Worm (Caenorhabditis elegans) whole organism, young adult: ENCODE measurements around the gene srd-8.

Experiments used
- B0336.3 ChIP-seq: fragments of 200-800 bp; sonication (Bioruptor generic); IDR thresholded peaks from 2 replicates; pipeline ENCODE4 v1.3.6; 2022; ENCODE audit warnings: missing genetic modification characterization, missing compliant biosample characterization
- C06A6.2 ChIP-seq: fragments of 200-800 bp; sonication (Bioruptor generic); conservative IDR thresholded peaks from 2 replicates; pipeline ENCODE4 v1.3.6; 2022; ENCODE audit warnings: missing genetic modification characterization, missing compliant biosample characterization
- D2030.7 ChIP-seq: fragments of 200-800 bp; sonication (Bioruptor generic); IDR thresholded peaks from 2 replicates; pipeline ENCODE4 v1.3.6; 2022; ENCODE audit warnings: missing genetic modification reagents, missing genetic modification characterization, missing compliant biosample characterization
- F10E7.11 ChIP-seq: sonication (generic microtip); optimal IDR thresholded peaks from 2 replicates; lab custom pipeline; 2017; ENCODE audit warnings: mild to moderate bottlenecking, missing genetic modification characterization, moderate library complexity, missing compliant biosample characterization
- K11D2.4 ChIP-seq: fragments of 200-800 bp; sonication (Bioruptor generic); IDR thresholded peaks from 2 replicates; pipeline ENCODE4 v1.3.6; 2022; ENCODE audit warnings: missing genetic modification reagents, missing genetic modification characterization, missing compliant biosample characterization
- K12H6.12 ChIP-seq: fragments of 200-800 bp; sonication (Bioruptor generic); optimal IDR thresholded peaks from 2 replicates; lab custom pipeline; 2018; ENCODE audit warnings: mild to moderate bottlenecking, missing genetic modification characterization, missing compliant biosample characterization
- T07F8.4 ChIP-seq: sonication (generic microtip); optimal IDR thresholded peaks from 2 replicates; lab custom pipeline; 2016; ENCODE audit warnings: mild to moderate bottlenecking, missing genetic modification characterization, moderate library complexity, missing compliant biosample characterization
- T26A5.8 ChIP-seq: sonication (generic microtip); optimal IDR thresholded peaks from 2 replicates; lab custom pipeline; 2016; ENCODE audit warnings: missing genetic modification characterization, missing compliant biosample characterization
- Y53G8AR.9 ChIP-seq: fragments of 200-800 bp; sonication (Bioruptor generic); conservative IDR thresholded peaks from 2 replicates; pipeline ENCODE4 v1.3.6; 2022; ENCODE audit warnings: missing genetic modification reagents, missing genetic modification characterization, missing compliant biosample characterization
- ZK185.1 ChIP-seq: sonication (generic microtip); optimal IDR thresholded peaks from 2 replicates; lab custom pipeline; 2016; ENCODE audit warnings: mild to moderate bottlenecking, missing genetic modification characterization, missing compliant biosample characterization; ENCODE audit not compliant: poor library complexity, severe bottlenecking
- attf-3 ChIP-seq: fragments of 200-800 bp; sonication (Bioruptor generic); conservative IDR thresholded peaks from 2 replicates; pipeline ENCODE4 v1.3.6; 2022; ENCODE audit warnings: missing genetic modification reagents, missing genetic modification characterization, missing compliant biosample characterization
- attf-5 ChIP-seq: fragments of 200-800 bp; sonication (Bioruptor generic); optimal IDR thresholded peaks from 2 replicates; lab custom pipeline; 2018; ENCODE audit warnings: mild to moderate bottlenecking, missing genetic modification characterization, missing compliant biosample characterization
- attf-6 ChIP-seq: fragments of 200-800 bp; sonication (Bioruptor generic); IDR thresholded peaks from 2 replicates; pipeline ENCODE4 v1.3.6; 2022; ENCODE audit warnings: missing genetic modification reagents, missing genetic modification characterization, missing compliant biosample characterization
- ccch-3 ChIP-seq: fragments of 200-800 bp; sonication (Bioruptor generic); optimal IDR thresholded peaks from 2 replicates; lab custom pipeline; 2018; ENCODE audit warnings: mild to moderate bottlenecking, missing genetic modification characterization, missing compliant biosample characterization
- cebp-1 ChIP-seq, 2 experiments: fragments of 200-800 bp in 1 of 2; sonication (Bioruptor generic) in 1 of 2; sonication (generic microtip) in 1 of 2; IDR thresholded peaks in 1 of 2; optimal IDR thresholded peaks in 1 of 2; 2 replicates each; pipeline versions ENCODE4 v1.3.6 to Lab custom; 2017 to 2022; ENCODE audit warnings: missing compliant biosample characterization in 2 of 2, missing genetic modification characterization in 2 of 2, mild to moderate bottlenecking in 1 of 2, missing genetic modification reagents in 1 of 2, moderate library complexity in 1 of 2
- ceh-100 ChIP-seq: fragments of 200-800 bp; sonication (Bioruptor generic); IDR thresholded peaks from 2 replicates; pipeline ENCODE4 v1.3.6; 2022; ENCODE audit warnings: missing genetic modification reagents, missing genetic modification characterization, missing compliant biosample characterization
- ceh-27 ChIP-seq: fragments of 200-800 bp; sonication (Bioruptor generic); optimal IDR thresholded peaks from 2 replicates; lab custom pipeline; 2018; ENCODE audit warnings: mild to moderate bottlenecking, missing genetic modification characterization, moderate library complexity, missing compliant biosample characterization
- dpff-1 ChIP-seq: sonication (generic microtip); optimal IDR thresholded peaks from 2 replicates; lab custom pipeline; 2017; ENCODE audit warnings: mild to moderate bottlenecking, missing genetic modification characterization, missing compliant biosample characterization
- egrh-3 ChIP-seq: fragments of 200-800 bp; sonication (Bioruptor generic); IDR thresholded peaks from 2 replicates; pipeline ENCODE4 v1.3.6; 2022; ENCODE audit warnings: missing genetic modification reagents, missing genetic modification characterization, missing compliant biosample characterization
- ets-4 ChIP-seq: fragments of 200-800 bp; sonication (Bioruptor generic); optimal IDR thresholded peaks from 2 replicates; lab custom pipeline; 2018; ENCODE audit warnings: mild to moderate bottlenecking, missing genetic modification characterization, missing compliant biosample characterization
- him-1 ChIP-seq: sonication (generic microtip); optimal IDR thresholded peaks from 2 replicates; lab custom pipeline; 2016; ENCODE audit warnings: missing genotype, missing genetic modification reagents, missing genetic modification characterization, missing compliant biosample characterization
- hrde-1 ChIP-seq: sonication (generic microtip); optimal IDR thresholded peaks from 2 replicates; lab custom pipeline; 2016; ENCODE audit warnings: missing genetic modification characterization, mild to moderate bottlenecking, missing compliant biosample characterization, moderate library complexity, missing genotype, missing genetic modification reagents, borderline replicate concordance
- hsf-1 ChIP-seq: fragments of 200-800 bp; sonication (Bioruptor generic); IDR thresholded peaks from 2 replicates; pipeline ENCODE4 v1.3.6; 2022; ENCODE audit warnings: missing genetic modification reagents, missing genetic modification characterization, missing compliant biosample characterization
- lag-1 ChIP-seq: fragments of 200-800 bp; sonication (Bioruptor generic); IDR thresholded peaks from 2 replicates; pipeline ENCODE4 v1.3.6; 2022; ENCODE audit warnings: missing genetic modification reagents, missing genetic modification characterization, missing compliant biosample characterization
- let-607 ChIP-seq, 2 experiments: fragments of 200-800 bp in 1 of 2; sonication (Bioruptor generic) in 1 of 2; sonication (generic microtip) in 1 of 2; optimal IDR thresholded peaks; 2 replicates each; lab custom pipeline; 2016 to 2018; ENCODE audit warnings: mild to moderate bottlenecking in 2 of 2, missing compliant biosample characterization in 2 of 2, missing genetic modification characterization in 2 of 2, moderate library complexity in 2 of 2, missing genotype in 1 of 2
- lin-26 ChIP-seq: fragments of 200-800 bp; sonication (Bioruptor generic); IDR thresholded peaks from 2 replicates; pipeline ENCODE4 v1.3.6; 2022; ENCODE audit warnings: missing genetic modification reagents, missing genetic modification characterization, missing compliant biosample characterization
- lin-40 ChIP-seq: sonication (generic microtip); optimal IDR thresholded peaks from 2 replicates; lab custom pipeline; 2016; ENCODE audit warnings: missing genetic modification characterization, mild to moderate bottlenecking, missing compliant biosample characterization, missing genotype, missing genetic modification reagents
- lir-1 ChIP-seq: fragments of 200-800 bp; sonication (Bioruptor generic); conservative IDR thresholded peaks from 2 replicates; pipeline ENCODE4 v1.3.6; 2022; ENCODE audit warnings: missing genetic modification reagents, missing genetic modification characterization, missing compliant biosample characterization
- madf-10 ChIP-seq: sonication (generic microtip); optimal IDR thresholded peaks from 2 replicates; lab custom pipeline; 2016; ENCODE audit warnings: mild to moderate bottlenecking, missing genetic modification characterization, missing compliant biosample characterization
- madf-8 ChIP-seq: fragments of 200-800 bp; sonication (Bioruptor generic); conservative IDR thresholded peaks from 2 replicates; pipeline ENCODE4 v1.3.6; 2022; ENCODE audit warnings: missing genetic modification reagents, missing genetic modification characterization, missing compliant biosample characterization
- mcd-1 ChIP-seq: fragments of 200-800 bp; sonication (Bioruptor generic); IDR thresholded peaks from 2 replicates; pipeline ENCODE4 v1.3.6; 2022; ENCODE audit warnings: missing genetic modification reagents, missing genetic modification characterization, missing compliant biosample characterization
- mxl-1 ChIP-seq: sonication (generic microtip); optimal IDR thresholded peaks from 2 replicates; lab custom pipeline; 2016; ENCODE audit warnings: missing genetic modification characterization, missing compliant biosample characterization
- nfya-2 ChIP-seq: fragments of 200-800 bp; sonication (Bioruptor generic); IDR thresholded peaks from 2 replicates; pipeline ENCODE4 v1.3.6; 2022; ENCODE audit warnings: missing genetic modification reagents, missing genetic modification characterization, missing compliant biosample characterization
- nfyb-1 ChIP-seq: fragments of 200-800 bp; sonication (Bioruptor generic); IDR thresholded peaks from 2 replicates; pipeline ENCODE4 v1.3.6; 2022; ENCODE audit warnings: missing genetic modification reagents, missing genetic modification characterization, missing compliant biosample characterization
- nhr-179 ChIP-seq: sonication (generic microtip); optimal IDR thresholded peaks from 2 replicates; lab custom pipeline; 2016; ENCODE audit warnings: mild to moderate bottlenecking, missing genetic modification characterization, missing compliant biosample characterization
- nhr-90 ChIP-seq: sonication (generic microtip); optimal IDR thresholded peaks from 2 replicates; lab custom pipeline; 2016; ENCODE audit warnings: missing genotype, mild to moderate bottlenecking, missing genetic modification characterization, missing compliant biosample characterization
- pha-4 ChIP-seq: fragments of 150-350 bp; sonication (generic microtip); optimal IDR thresholded peaks from 2 replicates; lab custom pipeline; 2014; ENCODE audit warnings: missing biosample characterization, missing genetic modification reagents, missing genetic modification characterization
- rec-8 ChIP-seq, 2 experiments: sonication (generic microtip); optimal IDR thresholded peaks; 2 replicates each; lab custom pipeline; 2016; ENCODE audit warnings: mild to moderate bottlenecking in 2 of 2, missing genetic modification characterization in 2 of 2, missing genetic modification reagents in 2 of 2, missing genotype in 2 of 2, missing biosample characterization in 1 of 2, missing compliant biosample characterization in 1 of 2, moderate library complexity in 1 of 2
- snpc-1.3 ChIP-seq: sonication (generic microtip); optimal IDR thresholded peaks from 2 replicates; lab custom pipeline; 2017; ENCODE audit warnings: missing genetic modification characterization, mild to moderate bottlenecking, missing compliant biosample characterization, antibody characterized with exemption, moderate library complexity, missing genotype, missing genetic modification reagents; ENCODE audit not compliant: insufficient read depth
- snpc-3.4 ChIP-seq: sonication (generic microtip); optimal IDR thresholded peaks from 2 replicates; lab custom pipeline; 2017; ENCODE audit warnings: missing genetic modification characterization, mild to moderate bottlenecking, missing compliant biosample characterization, antibody characterized with exemption, moderate library complexity, missing genotype, missing genetic modification reagents
- somi-1 ChIP-seq: fragments of 200-800 bp; sonication (Bioruptor generic); optimal IDR thresholded peaks from 2 replicates; lab custom pipeline; 2018; ENCODE audit warnings: mild to moderate bottlenecking, missing genetic modification characterization, missing compliant biosample characterization
- sptf-2 ChIP-seq: fragments of 200-800 bp; sonication (Bioruptor generic); optimal IDR thresholded peaks from 2 replicates; lab custom pipeline; 2018; ENCODE audit warnings: mild to moderate bottlenecking, missing genetic modification characterization, missing compliant biosample characterization
- tbp1 ChIP-seq: fragments of 200-800 bp; sonication (Bioruptor generic); optimal IDR thresholded peaks from 2 replicates; lab custom pipeline; 2018; ENCODE audit warnings: mild to moderate bottlenecking, missing genetic modification characterization, missing compliant biosample characterization
- zfh-2 ChIP-seq: fragments of 200-800 bp; sonication (Bioruptor generic); conservative IDR thresholded peaks from 2 replicates; pipeline ENCODE4 v1.3.6; 2022; ENCODE audit warnings: missing genetic modification reagents, missing genetic modification characterization, missing compliant biosample characterization
- ztf-26 ChIP-seq: sonication (generic microtip); optimal IDR thresholded peaks from 2 replicates; lab custom pipeline; 2017; ENCODE audit warnings: missing genetic modification characterization, missing compliant biosample characterization
- ztf-28 ChIP-seq: fragments of 200-800 bp; sonication (Bioruptor generic); IDR thresholded peaks from 2 replicates; pipeline ENCODE4 v1.3.6; 2022; ENCODE audit warnings: missing genetic modification reagents, missing genetic modification characterization, missing compliant biosample characterization
- ztf-3 ChIP-seq: fragments of 200-800 bp; sonication (Bioruptor generic); optimal IDR thresholded peaks from 2 replicates; lab custom pipeline; 2018; ENCODE audit warnings: mild to moderate bottlenecking, missing genetic modification characterization, missing compliant biosample characterization

Gene srd-8

ce11 chrIV:5665353-5665918 lies 20.0 kb upstream of the srd-8 start (continued):
- TF ChIP-seq attf-5 (GFP tag; lab: Kevin White, UChicago) (peak; percentile 60), ceh-27 (GFP tag; lab: Kevin White, UChicago) (peak; percentile 3), nfya-2 (GFP tag; lab: Robert Waterston, UW) (no peak), ets-4 (GFP tag; lab: Kevin White, UChicago) (no peak), attf-6 (no peak), ztf-28 (GFP tag; lab: Robert Waterston, UW) (no peak), ZK185.1 (no peak), lir-1 (0 out of 2 replicates have a peak, but pooled peaks have one; percentile 24), mxl-1 (tag; lab: Kevin White, UChicago) (no peak), him-1 (tag; lab: Kevin White, UChicago) (no peak), K12H6.12 (tag; lab: Kevin White, UChicago) (peak; percentile 46), F10E7.11 (no peak), nfyb-1 (GFP tag; lab: Robert Waterston, UW) (peak; percentile 78), D2030.7 (GFP tag; lab: Robert Waterston, UW) (no peak), attf-3 (GFP tag; lab: Robert Waterston, UW) (no peak), lin-40 (no peak), T26A5.8 (tag; lab: Kevin White, UChicago) (no peak), egrh-3 (GFP tag; lab: Robert Waterston, UW) (no peak), ztf-26 (tag; lab: Kevin White, UChicago) (no peak), ccch-3 (no peak), snpc-1.3 (no peak), snpc-3.4 (tag; lab: Kevin White, UChicago) (no peak), Y53G8AR.9 (no peak), zfh-2 (GFP tag; lab: Robert Waterston, UW) (no peak), hrde-1 (tag; lab: Kevin White, UChicago) (no peak), somi-1 (GFP tag; lab: Kevin White, UChicago) (no peak), C06A6.2 (GFP tag; lab: Robert Waterston, UW) (no peak), let-607 (tag; optimal IDR thresholded peaks at IDR 0.05; lab: Kevin White, UChicago) (no peak), nhr-179 (no peak), sptf-2 (GFP tag; lab: Kevin White, UChicago) (no peak), nhr-90 (tag; lab: Kevin White, UChicago) (no peak), madf-10 (tag; lab: Kevin White, UChicago) (no peak), pha-4 (tag; lab: Kevin White, UChicago) (no peak), cebp-1 (GFP tag; IDR thresholded peaks at IDR 0.05; lab: Robert Waterston, UW) (peak; percentile 96), cebp-1 (tag; optimal IDR thresholded peaks at IDR 0.05; lab: Kevin White, UChicago) (peak; percentile 98), ceh-100 (GFP tag; lab: Robert Waterston, UW) (no peak), lin-26 (GFP tag; lab: Robert Waterston, UW) (0 out of 2 replicates have a peak, but pooled peaks have one; percentile 13), madf-8 (no peak), T07F8.4 (no peak), mcd-1 (GFP tag; lab: Robert Waterston, UW) (peak; percentile 10; the same call in 1 of the 2 replicates), K11D2.4 (GFP tag; lab: Robert Waterston, UW) (0 out of 2 replicates have a peak, but pooled peaks have one; percentile 29), B0336.3 (GFP tag; lab: Robert Waterston, UW) (no peak), hsf-1 (GFP tag; lab: Robert Waterston, UW) (0 out of 2 replicates have a peak, but pooled peaks have one; percentile 44), ztf-3 (GFP tag; lab: Kevin White, UChicago) (no peak), rec-8 (tag; optimal IDR thresholded peaks at IDR 0.05; lab: Kevin White, UChicago) (no peak), tbp1 (GFP tag; lab: Kevin White, UChicago) (no peak), lag-1 (no peak), dpff-1 (tag; lab: Kevin White, UChicago) (no peak)
